Fruit fly (Drosophila melanogaster) whole organism, embryonic: ENCODE data around the gene rut.

Experiments used
- Ada2b ChIP-seq: fragments of 200-800 bp; sonication (Bioruptor generic); IDR thresholded peaks from 2 replicates; pipeline ENCODE4 v1.3.6; 2022; ENCODE audit warnings: missing biosample characterization, missing genetic modification characterization
- Atf3 ChIP-seq: fragments of 200-800 bp; sonication (Bioruptor generic); optimal IDR thresholded peaks from 3 replicates; lab custom pipeline; 2016; ENCODE audit warnings: missing biosample characterization, missing genetic modification characterization
- Awh ChIP-seq: fragments of 200-800 bp; sonication (Bioruptor generic); IDR thresholded peaks from 2 replicates; pipeline ENCODE4, ENCODE4 v1.3.6; 2022; ENCODE audit warnings: missing biosample characterization, missing genetic modification characterization
- BtbVII ChIP-seq: fragments of 200-800 bp; sonication (Bioruptor generic); optimal IDR thresholded peaks from 3 replicates; lab custom pipeline; 2017; ENCODE audit warnings: missing biosample characterization, mild to moderate bottlenecking, missing genetic modification characterization
- CG13296 ChIP-seq: fragments of 200-800 bp; sonication (Bioruptor generic); optimal IDR thresholded peaks from 3 replicates; lab custom pipeline; 2018; ENCODE audit warnings: missing biosample characterization, mild to moderate bottlenecking, missing genetic modification characterization
- CG13624 ChIP-seq: fragments of 200-800 bp; sonication (Bioruptor generic); optimal IDR thresholded peaks from 2 replicates; lab custom pipeline; 2016; ENCODE audit warnings: missing biosample characterization, missing genetic modification characterization
- CG1647 ChIP-seq: fragments of 200-800 bp; sonication (Bioruptor generic); optimal IDR thresholded peaks from 3 replicates; lab custom pipeline; 2016; ENCODE audit warnings: missing biosample characterization, missing genetic modification characterization
- CG16815 ChIP-seq: fragments of 200-800 bp; sonication (Bioruptor generic); optimal IDR thresholded peaks from 3 replicates; lab custom pipeline; 2017; ENCODE audit warnings: missing biosample characterization, mild to moderate bottlenecking, missing genetic modification characterization
- CG17385 ChIP-seq: fragments of 200-800 bp; sonication (Bioruptor generic); optimal IDR thresholded peaks from 3 replicates; lab custom pipeline; 2018; ENCODE audit warnings: missing biosample characterization, mild to moderate bottlenecking, missing genetic modification characterization
- CG1832 ChIP-seq: fragments of 200-800 bp; sonication (Bioruptor generic); optimal IDR thresholded peaks from 2 replicates; lab custom pipeline; 2017; ENCODE audit warnings: missing biosample characterization, mild to moderate bottlenecking, missing genetic modification characterization, inconsistent platforms
- CG30403 ChIP-seq: fragments of 200-800 bp; sonication (Bioruptor generic); optimal IDR thresholded peaks from 3 replicates; lab custom pipeline; 2016; ENCODE audit warnings: missing biosample characterization, missing genetic modification characterization
- CG3065 ChIP-seq: fragments of 200-800 bp; sonication (Bioruptor generic); optimal IDR thresholded peaks from 2 replicates; lab custom pipeline; 2016; ENCODE audit warnings: missing biosample characterization, missing genetic modification characterization
- CG33213 ChIP-seq: fragments of 200-800 bp; sonication (Bioruptor generic); optimal IDR thresholded peaks from 3 replicates; lab custom pipeline; 2016; ENCODE audit warnings: missing biosample characterization, missing genetic modification characterization
- CG34422 ChIP-seq: fragments of 200-800 bp; sonication (Bioruptor generic); IDR thresholded peaks from 3 replicates; pipeline ENCODE4 v1.3.6; 2022; ENCODE audit warnings: missing biosample characterization, missing genetic modification characterization
- CG4360 ChIP-seq: fragments of 200-800 bp; sonication (Bioruptor generic); IDR thresholded peaks from 2 replicates; pipeline ENCODE4 v1.3.6; 2022; ENCODE audit warnings: missing biosample characterization, missing genetic modification characterization
- CG4730 ChIP-seq: fragments of 200-800 bp; sonication (Bioruptor generic); IDR thresholded peaks from 2 replicates; pipeline ENCODE4 v1.3.6; 2022; ENCODE audit warnings: missing biosample characterization, missing genetic modification characterization
- CG8478 ChIP-seq: fragments of >200 bp; optimal IDR thresholded peaks from 2 replicates; lab custom pipeline; 2018
- CG8924 ChIP-seq: fragments of 200-800 bp; optimal IDR thresholded peaks from 3 replicates; lab custom pipeline; 2019; ENCODE audit warnings: missing biosample characterization, mild to moderate bottlenecking, missing genetic modification characterization, moderate library complexity
- CG9876 ChIP-seq: fragments of 200-800 bp; sonication (Bioruptor generic); optimal IDR thresholded peaks from 2 replicates; lab custom pipeline; 2016; ENCODE audit warnings: missing biosample characterization, missing genetic modification characterization
- Ets65A ChIP-seq: fragments of 200-800 bp; sonication (Bioruptor generic); peaks from one replicate; lab custom pipeline; 2016; ENCODE audit warnings: missing biosample characterization, missing genetic modification characterization
- Hmx ChIP-seq: fragments of 200-800 bp; sonication (Bioruptor generic); optimal IDR thresholded peaks from 2 replicates; lab custom pipeline; 2016; ENCODE audit warnings: missing biosample characterization, missing genetic modification characterization
- Med ChIP-seq: fragments of 200-800 bp; sonication (Bioruptor generic); peaks from one replicate; lab custom pipeline; 2016; ENCODE audit warnings: missing biosample characterization, missing genetic modification characterization, mild to moderate bottlenecking, inconsistent platforms, moderate library complexity
- Opbp ChIP-seq: fragments of 200-800 bp; sonication (Bioruptor generic); IDR thresholded peaks from 3 replicates; pipeline ENCODE4 v1.3.6; 2022; ENCODE audit warnings: missing biosample characterization, missing genetic modification characterization; ENCODE audit not compliant: partially characterized antibody
- Optix ChIP-seq: fragments of 200-800 bp; sonication (Bioruptor generic); IDR thresholded peaks from 3 replicates; pipeline ENCODE4 v1.3.6; 2022; ENCODE audit warnings: missing biosample characterization, missing genetic modification characterization
- Pdp1 ChIP-seq, 2 experiments: fragments of 200-800 bp; sonication (Bioruptor generic); optimal IDR thresholded peaks; 3 replicates each; lab custom pipeline; 2016; ENCODE audit warnings: missing biosample characterization in 2 of 2, missing genetic modification characterization in 2 of 2, mild to moderate bottlenecking in 1 of 2, moderate library complexity in 1 of 2
- Sox100B ChIP-seq: fragments of 200-800 bp; sonication (Bioruptor generic); optimal IDR thresholded peaks from 3 replicates; lab custom pipeline; 2018; ENCODE audit warnings: missing biosample characterization, mild to moderate bottlenecking, missing genetic modification characterization
- Sox102F ChIP-seq: fragments of 200-800 bp; sonication (Bioruptor generic); optimal IDR thresholded peaks from 2 replicates; lab custom pipeline; 2018; ENCODE audit warnings: missing biosample characterization, mild to moderate bottlenecking, missing genetic modification characterization, moderate library complexity
- Tbp ChIP-seq: fragments of >200 bp; optimal IDR thresholded peaks from 2 replicates; lab custom pipeline; 2018; ENCODE audit warnings: missing biosample characterization, missing genetic modification characterization
- Trl ChIP-seq, 3 experiments: fragments of >200 bp in 2 of 3; fragments of 200-800 bp in 1 of 3; sonication (Bioruptor generic) in 1 of 3; optimal IDR thresholded peaks; 2 replicates in 1 of 3; 3 replicates in 2 of 3; lab custom pipeline; 2016 to 2017; ENCODE audit warnings: missing biosample characterization in 1 of 3, missing genetic modification characterization in 1 of 3
- cg ChIP-seq: fragments of 200-800 bp; sonication (Bioruptor generic); optimal IDR thresholded peaks from 3 replicates; lab custom pipeline; 2019; ENCODE audit warnings: missing biosample characterization, mild to moderate bottlenecking, missing genetic modification characterization, moderate library complexity
- crol ChIP-seq: fragments of 200-800 bp; sonication (Bioruptor generic); IDR thresholded peaks from 2 replicates; pipeline ENCODE4 v1.3.6; 2022; ENCODE audit warnings: missing biosample characterization, missing genetic modification characterization
- cwo ChIP-seq: fragments of 200-800 bp; sonication (Bioruptor generic); optimal IDR thresholded peaks from 3 replicates; lab custom pipeline; 2017; ENCODE audit warnings: missing biosample characterization, missing genetic modification characterization, mild to moderate bottlenecking, moderate library complexity, missing genetic modification reagents
- ewg ChIP-seq: fragments of 200-800 bp; sonication (Bioruptor generic); optimal IDR thresholded peaks from 3 replicates; lab custom pipeline; 2017; ENCODE audit warnings: mild to moderate bottlenecking, missing biosample characterization, missing genetic modification reagents, missing genetic modification characterization
- exex ChIP-seq: fragments of 200-800 bp; sonication (Bioruptor generic); optimal IDR thresholded peaks from 4 replicates; lab custom pipeline; 2018; ENCODE audit warnings: missing biosample characterization, mild to moderate bottlenecking, missing genetic modification characterization, moderate library complexity
- fd64A ChIP-seq: fragments of 200-800 bp; sonication (Bioruptor generic); optimal IDR thresholded peaks from 3 replicates; lab custom pipeline; 2018; ENCODE audit warnings: missing biosample characterization, mild to moderate bottlenecking, missing genetic modification characterization
- gem ChIP-seq: fragments of 200-800 bp; sonication (Bioruptor generic); optimal IDR thresholded peaks from 2 replicates; lab custom pipeline; 2019; ENCODE audit warnings: missing biosample characterization, mild to moderate bottlenecking, missing genetic modification characterization, moderate library complexity
- gsb ChIP-seq: fragments of 200-800 bp; sonication (Bioruptor generic); IDR thresholded peaks from 2 replicates; pipeline ENCODE4 v1.3.6; 2022; ENCODE audit warnings: missing biosample characterization, missing genetic modification characterization
- ham ChIP-seq: fragments of 200-800 bp; sonication (Bioruptor generic); IDR thresholded peaks from 2 replicates; pipeline ENCODE4 v1.3.6; 2022; ENCODE audit warnings: missing biosample characterization, missing genetic modification characterization
- ind ChIP-seq: fragments of 200-800 bp; sonication (Bioruptor generic); optimal IDR thresholded peaks from 3 replicates; lab custom pipeline; 2016; ENCODE audit warnings: missing biosample characterization, missing genetic modification characterization
- insv ChIP-seq, 2 experiments: fragments of 200-800 bp; sonication (Bioruptor generic); optimal IDR thresholded peaks; 3 replicates each; lab custom pipeline; 2016 to 2018; ENCODE audit warnings: missing biosample characterization in 2 of 2, missing genetic modification characterization in 2 of 2
- lmd ChIP-seq: fragments of 200-800 bp; sonication (Bioruptor generic); IDR thresholded peaks from 2 replicates; pipeline ENCODE4 v1.3.6; 2022; ENCODE audit warnings: missing biosample characterization, missing genetic modification characterization
- onecut ChIP-seq: fragments of 200-800 bp; sonication (Bioruptor generic); IDR thresholded peaks from 2 replicates; pipeline ENCODE4 v1.3.6; 2022; ENCODE audit warnings: missing biosample characterization, missing genetic modification characterization
- so ChIP-seq: fragments of 200-800 bp; sonication (Bioruptor generic); IDR thresholded peaks from 3 replicates; pipeline ENCODE4 v1.3.6; 2022; ENCODE audit warnings: missing biosample characterization, missing genetic modification characterization
- stwl ChIP-seq: fragments of 200-800 bp; sonication (Bioruptor generic); optimal IDR thresholded peaks from 3 replicates; lab custom pipeline; 2018; ENCODE audit warnings: missing biosample characterization, mild to moderate bottlenecking, missing genetic modification characterization, moderate library complexity
- tio ChIP-seq: fragments of 200-800 bp; sonication (Bioruptor generic); optimal IDR thresholded peaks from 2 replicates; lab custom pipeline; 2017; ENCODE audit warnings: missing biosample characterization, missing genetic modification characterization, inconsistent platforms
- unpg ChIP-seq: fragments of 200-800 bp; sonication (Bioruptor generic); optimal IDR thresholded peaks from 3 replicates; lab custom pipeline; 2018; ENCODE audit warnings: missing biosample characterization, mild to moderate bottlenecking, missing genetic modification characterization, moderate library complexity
- wdn ChIP-seq: fragments of 200-800 bp; sonication (Bioruptor generic); IDR thresholded peaks from 2 replicates; pipeline ENCODE4 v1.3.6; 2022; ENCODE audit warnings: missing biosample characterization, missing genetic modification characterization
- zfh2 ChIP-seq: fragments of 200-800 bp; sonication (Bioruptor generic); optimal IDR thresholded peaks from 2 replicates; lab custom pipeline; 2016; ENCODE audit warnings: missing biosample characterization, missing genetic modification characterization

Gene rut

dm6 chrX:14825470-14825787 lies 444 bp downstream of the rut start:
- TF ChIP-seq gem (tag; lab: Kevin White, UChicago) (no peak), crol (GFP tag; lab: Robert Waterston, UW) (0 out of 2 replicates have a peak, but pooled peaks have one; percentile 72), CG17385 (GFP tag; lab: Kevin White, UChicago) (peak; percentile 62), ham (GFP tag; lab: Robert Waterston, UW) (no peak), CG4360 (GFP tag; lab: Robert Waterston, UW) (peak; percentile 96), Opbp (GFP tag; lab: Robert Waterston, UW) (0 out of 3 replicates have a peak, but pooled peaks have one; percentile 22)

dm6 chrX:14824690-14825469 lies 993 bp downstream of the rut start:
- TF ChIP-seq Trl (optimal IDR thresholded peaks at IDR 0.05; lab: Kevin White, UChicago) (peak; percentile 35 to 44), Trl (GFP tag; optimal IDR thresholded peaks at IDR 0.05; lab: Kevin White, UChicago) (no peak), Hmx (no peak), Pdp1 (GFP tag; optimal IDR thresholded peaks at IDR 0.05; lab: Kevin White, UChicago) (peak in 1 of 2 experiments; percentile 32), Sox100B (GFP tag; lab: Kevin White, UChicago) (no peak), stwl (no peak), CG16815 (GFP tag; lab: Kevin White, UChicago) (no peak), insv (GFP tag; optimal IDR thresholded peaks at IDR 0.05; lab: Kevin White, UChicago) (no peak), CG13624 (GFP tag; lab: Kevin White, UChicago) (no peak), CG3065 (GFP tag; lab: Kevin White, UChicago) (peak; percentile 48), tio (GFP tag; lab: Kevin White, UChicago) (no peak), Med (GFP tag; lab: Kevin White, UChicago) (peak; percentile 51), fd64A (no peak), cwo (no peak), Awh (GFP tag; lab: Robert Waterston, UW) (0 out of 2 replicates have a peak, but pooled peaks have one; percentile 23), cg (GFP tag; lab: Kevin White, UChicago) (peak; percentile 38), CG33213 (GFP tag; lab: Kevin White, UChicago) (no peak), onecut (GFP tag; lab: Robert Waterston, UW) (peak; percentile 94), CG1832 (GFP tag; lab: Kevin White, UChicago) (peak; percentile 42), ewg (GFP tag; lab: Kevin White, UChicago) (no peak), CG4730 (GFP tag; lab: Robert Waterston, UW) (no peak), so (0 out of 3 replicates have a peak, but pooled peaks have one; percentile 7), Ets65A (peak; percentile 54), CG34422 (GFP tag; lab: Robert Waterston, UW) (no peak), wdn (GFP tag; lab: Robert Waterston, UW) (no peak), CG17385 (GFP tag; lab: Kevin White, UChicago) (peak; percentile 35), CG4360 (GFP tag; lab: Robert Waterston, UW) (peak; percentile 94), CG13296 (no peak), Sox102F (GFP tag; lab: Kevin White, UChicago) (no peak), CG1647 (GFP tag; lab: Kevin White, UChicago) (no peak), CG9876 (no peak)

dm6 chrX:14812239-14812638 lies 13.6 kb downstream of the rut start:
- TF ChIP-seq Tbp (no peak), Ada2b (GFP tag; lab: Robert Waterston, UW) (0 out of 2 replicates have a peak, but pooled peaks have one; percentile 12), CG8924 (tag; lab: Kevin White, UChicago) (no peak), Atf3 (no peak), lmd (GFP tag; lab: Robert Waterston, UW) (peak; percentile 13; the same call in 1 of the 2 replicates), gem (tag; lab: Kevin White, UChicago) (peak; percentile 18), ind (peak; percentile 5), CG8478 (lab: Kevin White, UChicago) (no peak), CG30403 (GFP tag; lab: Kevin White, UChicago) (peak; percentile 8), exex (tag; lab: Kevin White, UChicago) (no peak), Optix (GFP tag; lab: Robert Waterston, UW) (no peak), gsb (GFP tag; lab: Robert Waterston, UW) (no peak), Sox102F (GFP tag; lab: Kevin White, UChicago) (peak; percentile 18), BtbVII (no peak), zfh2 (peak; percentile 9), unpg (peak; percentile 11)
